Worm (Caenorhabditis elegans) whole organism, L1 larva: ENCODE data around the gene his-32.

ENCODE experiments used
- C04F5.9 ChIP-seq: sonication (generic microtip); optimal IDR thresholded peaks from 2 replicates; lab custom pipeline; 2016; ENCODE audit warnings: missing genetic modification characterization, missing compliant biosample characterization
- C16A3.4 ChIP-seq: fragments of 150-350 bp; optimal IDR thresholded peaks from 2 replicates; lab custom pipeline; 2014; ENCODE audit warnings: missing biosample characterization, missing genetic modification characterization
- C34B4.2 ChIP-seq: sonication (generic microtip); optimal IDR thresholded peaks from 2 replicates; lab custom pipeline; 2017; ENCODE audit warnings: mild to moderate bottlenecking, missing genetic modification characterization, missing compliant biosample characterization
- F16B12.6 ChIP-seq: fragments of 150-350 bp; optimal IDR thresholded peaks from 2 replicates; lab custom pipeline; 2014; ENCODE audit warnings: missing biosample characterization, missing genetic modification characterization
- Y116A8C.19 ChIP-seq: sonication (generic microtip); optimal IDR thresholded peaks from 2 replicates; lab custom pipeline; 2016; ENCODE audit warnings: missing compliant biosample characterization, missing genetic modification characterization, borderline replicate concordance
- aha-1 ChIP-seq: fragments of 150-350 bp; optimal IDR thresholded peaks from 2 replicates; lab custom pipeline; 2014; ENCODE audit warnings: missing biosample characterization, missing genetic modification characterization
- alr-1 ChIP-seq: fragments of 200-800 bp; sonication (Bioruptor generic); optimal IDR thresholded peaks from 2 replicates; lab custom pipeline; 2018; ENCODE audit warnings: borderline replicate concordance, mild to moderate bottlenecking, missing genetic modification characterization, missing compliant biosample characterization
- aly-2 ChIP-seq: fragments of 150-350 bp; optimal IDR thresholded peaks from 2 replicates; lab custom pipeline; 2014; ENCODE audit warnings: missing biosample characterization, missing genetic modification characterization
- ama-1 ChIP-seq: fragments of 150-350 bp; optimal IDR thresholded peaks from 2 replicates; lab custom pipeline; 2014
- ceh-82 ChIP-seq, 3 experiments: fragments of 150-350 bp in 1 of 3; sonication (generic microtip) in 2 of 3; optimal IDR thresholded peaks; 2 replicates each; lab custom pipeline; 2014 to 2017; ENCODE audit warnings: missing biosample characterization in 3 of 3, missing genetic modification characterization in 3 of 3
- ceh-88 ChIP-seq: fragments of 200-800 bp; sonication (Bioruptor generic); IDR thresholded peaks from 2 replicates; pipeline ENCODE4 v1.3.6; 2022; ENCODE audit warnings: missing genetic modification characterization, missing compliant biosample characterization
- dsc-1 ChIP-seq: sonication (generic microtip); optimal IDR thresholded peaks from 2 replicates; lab custom pipeline; 2016; ENCODE audit warnings: mild to moderate bottlenecking, missing genetic modification characterization, missing compliant biosample characterization
- efl-1 ChIP-seq, 4 experiments: fragments of 150-350 bp; optimal IDR thresholded peaks in 3 of 4; peaks in 1 of 4; 1 replicate in 1 of 4; 2 replicates in 3 of 4; lab custom pipeline; 2014; ENCODE audit warnings: missing biosample characterization in 2 of 4, missing genetic modification characterization in 2 of 4, missing genetic modification reagents in 2 of 4
- efl-3 ChIP-seq: fragments of 200-800 bp; sonication (Bioruptor generic); optimal IDR thresholded peaks from 2 replicates; lab custom pipeline; 2018; ENCODE audit warnings: mild to moderate bottlenecking, missing genetic modification characterization, missing compliant biosample characterization
- egl-13 ChIP-seq: sonication (generic microtip); optimal IDR thresholded peaks from 2 replicates; lab custom pipeline; 2016; ENCODE audit warnings: missing genotype, missing genetic modification reagents, missing genetic modification characterization, missing compliant biosample characterization
- egl-27 ChIP-seq, 2 experiments: fragments of 150-350 bp in 1 of 2; sonication (generic microtip); optimal IDR thresholded peaks; 3 replicates each; lab custom pipeline; 2017 to 2018; ENCODE audit warnings: missing biosample characterization in 2 of 2, missing genetic modification characterization in 2 of 2, missing genetic modification reagents in 2 of 2
- hlh-17 ChIP-seq: fragments of 200-800 bp; sonication (Bioruptor generic); optimal IDR thresholded peaks from 2 replicates; lab custom pipeline; 2018; ENCODE audit warnings: missing genetic modification characterization, mild to moderate bottlenecking, missing compliant biosample characterization, moderate library complexity, borderline replicate concordance
- irx-1 ChIP-seq: sonication (generic microtip); optimal IDR thresholded peaks from 2 replicates; lab custom pipeline; 2016; ENCODE audit warnings: missing genetic modification characterization, missing compliant biosample characterization
- jun-1 ChIP-seq: fragments of 150-350 bp; optimal IDR thresholded peaks from 2 replicates; lab custom pipeline; 2014; ENCODE audit warnings: missing biosample characterization, missing genetic modification reagents, missing genetic modification characterization
- lin-13 ChIP-seq: fragments of 150-350 bp; optimal IDR thresholded peaks from 2 replicates; lab custom pipeline; 2014; ENCODE audit warnings: missing biosample characterization, missing genetic modification reagents, missing genetic modification characterization
- lin-14 ChIP-seq: fragments of 200-800 bp; sonication (Bioruptor generic); optimal IDR thresholded peaks from 2 replicates; lab custom pipeline; 2018; ENCODE audit warnings: mild to moderate bottlenecking, missing genetic modification characterization, moderate library complexity, missing compliant biosample characterization
- lin-15B ChIP-seq: fragments of 150-350 bp; sonication (generic microtip); optimal IDR thresholded peaks from 3 replicates; lab custom pipeline; 2014; ENCODE audit warnings: missing biosample characterization, missing genetic modification characterization
- lin-35 ChIP-seq, 2 experiments: fragments of 150-350 bp; optimal IDR thresholded peaks; 2 replicates each; lab custom pipeline; 2014; ENCODE audit warnings: missing biosample characterization in 2 of 2, missing genetic modification characterization in 2 of 2, missing genetic modification reagents in 2 of 2
- lir-3 ChIP-seq: sonication (generic microtip); optimal IDR thresholded peaks from 2 replicates; lab custom pipeline; 2016; ENCODE audit warnings: mild to moderate bottlenecking, missing genetic modification characterization, moderate library complexity, missing compliant biosample characterization; ENCODE audit not compliant: poor library complexity
- lsy-2 ChIP-seq, 2 experiments: fragments of 150-350 bp; optimal IDR thresholded peaks; 2 replicates each; lab custom pipeline; 2014; ENCODE audit warnings: missing biosample characterization in 2 of 2, missing genetic modification characterization in 2 of 2
- mab-9 ChIP-seq: fragments of 200-800 bp; sonication (Bioruptor generic); IDR thresholded peaks from 2 replicates; pipeline ENCODE4 v1.3.6; 2022; ENCODE audit warnings: missing genetic modification reagents, missing genetic modification characterization, missing compliant biosample characterization
- mdl-1 ChIP-seq, 2 experiments: fragments of 150-350 bp; optimal IDR thresholded peaks; 2 replicates each; lab custom pipeline; 2014 to 2017; ENCODE audit warnings: missing biosample characterization in 2 of 2, missing genetic modification characterization in 2 of 2, inconsistent platforms in 1 of 2
- nhr-11 ChIP-seq: fragments of 150-350 bp; optimal IDR thresholded peaks from 2 replicates; lab custom pipeline; 2014; ENCODE audit warnings: missing biosample characterization, missing genetic modification characterization
- nhr-19 ChIP-seq: fragments of 200-800 bp; sonication (Bioruptor generic); conservative IDR thresholded peaks from 2 replicates; pipeline ENCODE4 v1.3.6; 2022; ENCODE audit warnings: missing genetic modification characterization, missing compliant biosample characterization
- nhr-20 ChIP-seq: sonication (generic microtip); optimal IDR thresholded peaks from 2 replicates; lab custom pipeline; 2016; ENCODE audit warnings: mild to moderate bottlenecking, missing genetic modification characterization, missing compliant biosample characterization
- nhr-47 ChIP-seq: sonication (generic microtip); optimal IDR thresholded peaks from 2 replicates; lab custom pipeline; 2016; ENCODE audit warnings: mild to moderate bottlenecking, missing genetic modification characterization, moderate library complexity, missing compliant biosample characterization
- nhr-71 ChIP-seq: sonication (generic microtip); optimal IDR thresholded peaks from 2 replicates; lab custom pipeline; 2016; ENCODE audit warnings: mild to moderate bottlenecking, missing genetic modification characterization, moderate library complexity, missing compliant biosample characterization
- nhr-76 ChIP-seq: sonication (generic microtip); optimal IDR thresholded peaks from 2 replicates; lab custom pipeline; 2017; ENCODE audit warnings: missing biosample characterization, missing genetic modification characterization
- nhr-77 ChIP-seq: fragments of 150-350 bp; optimal IDR thresholded peaks from 2 replicates; lab custom pipeline; 2014; ENCODE audit warnings: missing biosample characterization, missing genetic modification characterization
- nhr-90 ChIP-seq: sonication (generic microtip); optimal IDR thresholded peaks from 2 replicates; lab custom pipeline; 2016; ENCODE audit warnings: mild to moderate bottlenecking, missing genetic modification characterization, missing compliant biosample characterization; ENCODE audit not compliant: poor library complexity
- pax-3 ChIP-seq: fragments of 200-800 bp; sonication (Bioruptor generic); optimal IDR thresholded peaks from 2 replicates; lab custom pipeline; 2018; ENCODE audit warnings: mild to moderate bottlenecking, missing genetic modification characterization, moderate library complexity, missing compliant biosample characterization
- pqm-1 ChIP-seq: sonication (generic microtip); optimal IDR thresholded peaks from 3 replicates; lab custom pipeline; 2017; ENCODE audit warnings: missing biosample characterization, missing genetic modification characterization
- rnt-1 ChIP-seq: sonication (generic microtip); optimal IDR thresholded peaks from 2 replicates; lab custom pipeline; 2016; ENCODE audit warnings: mild to moderate bottlenecking, missing genetic modification characterization, moderate library complexity, missing compliant biosample characterization
- skn-1 ChIP-seq: fragments of 150-350 bp; optimal IDR thresholded peaks from 2 replicates; lab custom pipeline; 2014; ENCODE audit warnings: missing biosample characterization, missing genetic modification characterization
- snpc-4 ChIP-seq: fragments of 150-350 bp; optimal IDR thresholded peaks from 2 replicates; lab custom pipeline; 2014; ENCODE audit warnings: missing biosample characterization, missing genetic modification characterization
- tbx-2 ChIP-seq: sonication (generic microtip); optimal IDR thresholded peaks from 2 replicates; lab custom pipeline; 2016; ENCODE audit warnings: missing genetic modification characterization, missing compliant biosample characterization
- tlp-1 ChIP-seq: fragments of 150-350 bp; optimal IDR thresholded peaks from 2 replicates; lab custom pipeline; 2014; ENCODE audit warnings: missing biosample characterization, missing genetic modification characterization
- unc-130 ChIP-seq: fragments of 150-350 bp; optimal IDR thresholded peaks from 2 replicates; lab custom pipeline; 2017; ENCODE audit warnings: missing biosample characterization, missing genetic modification characterization, inconsistent platforms
- unc-30 ChIP-seq: sonication (generic microtip); optimal IDR thresholded peaks from 2 replicates; lab custom pipeline; 2017; ENCODE audit warnings: missing biosample characterization, missing genetic modification characterization
- unc-62 ChIP-seq: fragments of 150-350 bp; optimal IDR thresholded peaks from 2 replicates; lab custom pipeline; 2014; ENCODE audit warnings: missing biosample characterization, missing genetic modification reagents, missing genetic modification characterization
- unc-98 ChIP-seq: fragments of 200-800 bp; sonication (Bioruptor generic); IDR thresholded peaks from 2 replicates; pipeline ENCODE4 v1.3.6; 2022; ENCODE audit warnings: missing genetic modification characterization, missing compliant biosample characterization
- vab-15 ChIP-seq: sonication (generic microtip); optimal IDR thresholded peaks from 2 replicates; lab custom pipeline; 2017; ENCODE audit warnings: missing genotype, mild to moderate bottlenecking, missing genetic modification characterization, missing compliant biosample characterization
- xbp-1 ChIP-seq: sonication (generic microtip); optimal IDR thresholded peaks from 2 replicates; lab custom pipeline; 2016; ENCODE audit warnings: missing genetic modification characterization, missing compliant biosample characterization
- zag-1 ChIP-seq: fragments of 150-350 bp; optimal IDR thresholded peaks from 2 replicates; lab custom pipeline; 2014; ENCODE audit warnings: missing biosample characterization, missing genetic modification characterization
- ztf-4 ChIP-seq: fragments of 150-350 bp; optimal IDR thresholded peaks from 2 replicates; lab custom pipeline; 2014; ENCODE audit warnings: missing biosample characterization, missing genetic modification characterization

Gene his-32

ce11 chrIV:8375381-8375780 lies 41.3 kb downstream of the his-32 start (continued):
- TF ChIP-seq nhr-20 (peak; percentile 91), aly-2 (peak; percentile 79), mab-9 (GFP tag; lab: Robert Waterston, UW) (peak; percentile 73), jun-1 (peak; percentile 19), hlh-17 (GFP tag; lab: Kevin White, UChicago) (no peak), nhr-19 (peak; percentile 82), nhr-76 (tag; lab: Kevin White, UChicago) (no peak), nhr-71 (tag; lab: Kevin White, UChicago) (peak; percentile 91), lin-14 (GFP tag; lab: Kevin White, UChicago) (peak; percentile 83), dsc-1 (tag; lab: Kevin White, UChicago) (peak; percentile 83), lin-13 (GFP tag; lab: Kevin White, UChicago) (peak; percentile 80), nhr-47 (peak; percentile 85), C16A3.4 (peak; percentile 87), rnt-1 (tag; lab: Kevin White, UChicago) (peak; percentile 82), ceh-82 (tag; optimal IDR thresholded peaks at IDR 0.05; lab: Kevin White, UChicago) (peak; percentile 48 to 88 (median 67)), unc-30 (tag; lab: Kevin White, UChicago) (no peak), mdl-1 (tag; optimal IDR thresholded peaks at IDR 0.05; lab: Kevin White, UChicago) (peak in 1 of 2 experiments; percentile 82), vab-15 (peak; percentile 59), egl-27 (tag; optimal IDR thresholded peaks at IDR 0.05; lab: Kevin White, UChicago) (peak in 1 of 2 experiments; percentile 2), nhr-90 (tag; lab: Kevin White, UChicago) (peak; percentile 87), lir-3 (tag; lab: Kevin White, UChicago) (peak; percentile 61), xbp-1 (tag; lab: Kevin White, UChicago) (peak; percentile 85), C34B4.2 (tag; lab: Kevin White, UChicago) (no peak), alr-1 (tag; lab: Kevin White, UChicago) (no peak), lin-15B (tag; lab: Kevin White, UChicago) (peak; percentile 32), unc-130 (tag; lab: Kevin White, UChicago) (peak; percentile 62), ztf-4 (tag; lab: Kevin White, UChicago) (peak; percentile 53), tbx-2 (peak; percentile 76), lsy-2 (tag; optimal IDR thresholded peaks at IDR 0.05; lab: Kevin White, UChicago) (peak; percentile 77 to 87), Y116A8C.19 (tag; lab: Kevin White, UChicago) (no peak), irx-1 (tag; lab: Kevin White, UChicago) (peak; percentile 76)

- TF ChIP-seq F16B12.6 (tag; lab: Kevin White, UChicago) (no peak), unc-62 (no peak), zag-1 (no peak), egl-13 (no peak), nhr-90 (tag; lab: Kevin White, UChicago) (no peak), rnt-1 (tag; lab: Kevin White, UChicago) (peak; percentile 12), skn-1 (tag; lab: Kevin White, UChicago) (peak; percentile 72), xbp-1 (tag; lab: Kevin White, UChicago) (no peak), ceh-88 (GFP tag; lab: Robert Waterston, UW) (no peak), pax-3 (tag; lab: Kevin White, UChicago) (no peak), nhr-77 (tag; lab: Kevin White, UChicago) (peak; percentile 38), aly-2 (no peak), mdl-1 (tag; optimal IDR thresholded peaks at IDR 0.05; lab: Kevin White, UChicago) (no peak), C04F5.9 (tag; lab: Kevin White, UChicago) (no peak), lin-15B (tag; lab: Kevin White, UChicago) (no peak), lsy-2 (tag; optimal IDR thresholded peaks at IDR 0.05; lab: Kevin White, UChicago) (peak in 1 of 2 experiments; percentile 32), ceh-82 (tag; optimal IDR thresholded peaks at IDR 0.05; lab: Kevin White, UChicago) (peak in 2 of 3 experiments; percentile 2 to 38), efl-1 (optimal IDR thresholded peaks at IDR 0.05; lab: Kevin White, UChicago) (peak in 1 of 2 experiments; percentile 27), efl-1 (GFP tag; optimal IDR thresholded peaks at IDR 0.05 in 1 of 2; lab: Kevin White, UChicago) (no peak), aha-1 (no peak), unc-98 (GFP tag; lab: Robert Waterston, UW) (no peak), hlh-17 (GFP tag; lab: Kevin White, UChicago) (no peak), efl-3 (GFP tag; lab: Kevin White, UChicago) (no peak), ama-1 (lab: Kevin White, UChicago) (no peak), pqm-1 (tag; lab: Kevin White, UChicago) (no peak), nhr-11 (tag; lab: Kevin White, UChicago) (no peak), ztf-4 (tag; lab: Kevin White, UChicago) (no peak), tlp-1 (tag; lab: Kevin White, UChicago) (no peak), snpc-4 (tag; lab: Kevin White, UChicago) (no peak), lin-35 (GFP tag; optimal IDR thresholded peaks at IDR 0.05; lab: Kevin White, UChicago) (peak in 1 of 2 experiments; percentile 16)
Observed at ce11 chrIV:8376923-8377322, 42.8 kb downstream of the his-32 start.
